Fruit fly (Drosophila melanogaster): ENCODE measurements around the gene CG1552.
A peak's percentile ranks its signal among the peaks of the same experiment; 100 is the strongest.
"Not testable (repeated sequence)": the region's sequence is repeated elsewhere in the genome, so short reads cannot be mapped to it uniquely, and the experiment has no call there.

Gene CG1552

DNA sequence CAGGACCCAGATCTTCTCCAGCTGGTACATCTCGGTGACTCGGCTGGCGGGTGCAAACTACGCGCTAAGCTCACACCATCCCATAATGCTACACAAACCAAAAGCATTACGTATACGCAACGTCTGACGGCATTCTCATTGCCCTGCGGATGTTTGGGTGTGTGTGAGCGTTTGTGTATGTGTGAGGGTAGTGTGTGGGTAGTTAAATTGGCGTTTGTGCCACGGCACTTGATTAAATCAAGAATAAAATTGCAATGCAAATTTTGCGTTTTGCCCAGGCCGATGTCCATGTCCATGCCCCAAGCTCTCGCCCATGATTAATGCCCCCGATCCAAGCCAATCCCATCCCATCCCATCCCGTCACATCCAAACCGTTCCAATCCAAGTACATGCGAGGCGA lies at the start of gene CG1552:
Gene CG1552 (minus strand): TSS at position 101 of the 400 bp plus-strand sequence.
- no peak for TF ChIP-seq noc (tag; optimal IDR thresholded peaks at IDR 0.05)

DNA sequence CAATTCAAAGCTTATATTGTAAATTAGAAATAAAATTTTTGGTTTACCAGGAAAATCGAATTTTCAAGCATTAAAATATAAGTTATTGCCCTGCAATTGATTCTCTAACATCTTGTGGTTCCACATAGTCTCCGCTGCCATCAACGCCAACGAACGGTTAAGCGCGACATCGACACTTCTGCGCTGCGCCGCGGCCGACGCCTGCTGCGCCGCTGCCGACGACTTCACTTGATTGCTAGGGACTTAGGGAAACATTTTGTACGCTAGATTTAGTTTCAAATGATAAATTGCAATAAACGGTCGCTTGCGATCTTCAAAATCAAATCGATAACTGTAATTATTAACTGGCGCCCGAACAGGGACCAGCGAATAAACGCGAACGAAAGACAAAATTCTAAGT lies 42.6 kb upstream of the CG1552 start, which contains the start of gene CG42249:
Gene CG42249 (plus strand): TSS at position 301 of the 400 bp plus-strand sequence.
- not testable (repeated sequence) for TF ChIP-seq noc (tag; optimal IDR thresholded peaks at IDR 0.05)

DNA sequence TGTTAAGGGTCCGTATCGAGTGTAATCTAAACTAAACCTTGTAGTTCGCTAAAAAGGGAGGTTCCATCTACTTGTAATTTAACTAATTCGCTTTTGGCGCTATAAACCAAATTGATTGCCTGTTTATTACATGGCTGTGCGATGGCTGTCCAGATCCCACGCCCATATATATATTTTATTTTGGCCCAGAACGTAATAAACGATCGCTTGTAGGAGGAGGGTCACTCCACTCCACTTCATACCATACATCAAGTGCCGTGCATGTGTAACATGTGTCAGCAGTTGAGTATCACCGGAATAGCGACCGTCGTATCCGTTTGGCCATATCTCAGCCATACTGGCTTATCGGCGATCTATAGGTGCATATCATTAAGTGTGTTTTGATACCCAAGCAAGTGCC lies 41.9 kb upstream of the CG1552 start:
- TF ChIP-seq noc (tag; optimal IDR thresholded peaks at IDR 0.05), result no peak

DNA sequence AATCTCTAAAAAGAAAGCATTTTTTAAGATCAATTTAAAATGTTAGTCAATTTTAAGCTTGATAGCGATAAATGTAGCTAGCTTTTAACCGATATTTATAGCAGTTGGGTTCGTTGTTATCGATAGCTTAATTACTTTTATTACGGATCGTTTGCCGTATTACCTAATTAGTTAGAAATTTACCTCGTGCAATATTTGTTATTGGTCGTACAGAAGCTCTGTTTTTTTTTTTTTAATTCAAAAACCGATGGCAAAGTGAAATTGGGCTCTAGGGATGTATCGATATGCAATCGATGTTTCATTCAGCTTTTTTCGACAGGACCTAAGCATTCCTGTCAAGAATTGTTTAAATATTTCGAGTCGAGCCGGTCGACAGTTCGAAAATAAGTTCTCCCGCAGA lies 38.8 kb upstream of the CG1552 start, which contains the start of gene CG2061:
Gene CG2061 (plus strand): TSS at position 292 of the 400 bp plus-strand sequence.
- no peak for TF ChIP-seq noc (tag; optimal IDR thresholded peaks at IDR 0.05)

DNA sequence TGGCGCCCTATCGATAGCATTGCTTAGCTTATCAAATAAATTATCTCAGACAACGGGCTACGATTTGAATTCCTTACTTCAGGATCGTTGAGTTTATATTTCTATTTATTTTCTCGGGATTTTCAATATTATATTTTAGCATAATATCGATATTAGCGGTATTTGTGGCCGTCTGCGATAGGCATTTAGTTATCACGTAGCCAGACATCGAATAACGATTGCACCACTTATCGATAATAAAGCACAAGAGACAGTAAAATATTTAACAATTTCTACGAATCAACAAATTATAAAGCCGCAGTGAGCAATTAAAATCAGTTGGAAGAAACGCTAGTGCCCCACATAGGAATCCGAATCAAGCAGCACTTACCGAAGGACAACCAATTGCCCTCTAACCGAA lies 36.8 kb upstream of the CG1552 start, which contains the start of gene CG2076:
Gene CG2076 (plus strand): TSS at position 50 of the 400 bp plus-strand sequence.
- TF ChIP-seq noc (tag; optimal IDR thresholded peaks at IDR 0.05), result no peak

DNA sequence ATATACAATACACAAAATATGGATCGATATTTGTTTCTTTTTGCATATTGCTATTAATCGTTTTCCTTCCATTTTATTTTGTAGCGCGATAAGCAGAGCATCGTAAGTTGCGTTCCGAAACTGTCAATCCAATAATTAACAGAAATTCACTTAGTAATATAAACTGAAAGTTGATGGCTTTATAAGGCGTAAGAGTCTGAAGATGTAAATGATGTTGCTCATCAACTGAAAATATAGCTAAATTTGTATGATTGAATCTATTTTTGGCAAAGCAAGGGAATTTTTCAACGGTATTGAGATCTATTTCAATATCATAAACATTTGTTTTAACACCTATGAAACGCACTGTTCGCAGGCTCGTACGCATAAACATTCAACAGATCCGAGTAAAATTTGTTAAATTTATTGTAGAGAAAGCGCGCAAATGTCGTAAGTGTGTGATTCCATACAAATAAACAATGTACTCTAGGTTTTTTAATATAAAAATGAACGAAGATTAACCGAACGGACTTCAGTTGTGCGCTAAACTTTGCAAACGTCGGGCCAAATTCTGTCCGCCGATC lies 35.5 kb upstream of the CG1552 start, which contains the start of gene Vago:
Gene Vago (plus strand): TSS at position 513 of the 563 bp plus-strand sequence.
- peak; percentile 33 for TF ChIP-seq noc (tag; optimal IDR thresholded peaks at IDR 0.05)

DNA sequence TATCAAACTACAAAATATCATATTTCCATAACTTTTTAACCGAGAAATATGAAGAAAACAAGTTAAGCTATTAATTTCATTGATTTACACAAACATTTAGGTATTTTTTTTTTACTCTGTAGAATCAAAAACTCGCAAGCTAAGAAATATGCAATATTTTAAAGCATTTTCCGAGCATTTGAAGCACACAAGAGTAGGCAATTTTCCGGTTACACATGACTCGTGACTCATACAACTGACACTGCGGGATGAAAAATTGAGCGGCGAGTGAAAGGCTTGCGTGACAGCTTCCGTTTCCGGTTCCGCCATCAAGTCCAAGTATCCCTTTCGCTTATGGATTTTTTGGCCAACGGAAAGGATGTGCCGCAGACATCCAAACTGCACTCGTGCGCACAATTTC lies 34.0 kb upstream of the CG1552 start:
- TF ChIP-seq noc (tag; optimal IDR thresholded peaks at IDR 0.05), result no peak

DNA sequence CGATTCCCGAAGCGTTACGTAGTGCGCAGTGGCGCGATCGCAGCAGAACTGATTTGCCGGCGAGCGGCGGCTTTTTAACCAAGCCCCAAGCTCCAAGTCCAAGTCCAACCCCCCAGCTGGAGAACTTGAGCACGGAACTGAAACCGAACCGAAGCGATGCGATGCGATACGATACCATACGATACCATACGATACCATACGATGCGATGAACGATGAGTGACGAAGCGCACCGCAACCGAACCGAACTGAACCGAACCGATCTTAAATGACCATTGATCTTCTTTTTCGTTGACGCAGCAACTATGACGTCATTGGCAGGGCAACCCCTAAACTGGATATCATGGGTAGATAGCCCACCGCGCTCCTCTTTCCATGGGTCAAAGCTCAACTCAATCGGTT lies 32.9 kb upstream of the CG1552 start, which contains the start of gene sev:
Gene sev (minus strand): TSS at position 50 of the 400 bp plus-strand sequence.
- no peak for TF ChIP-seq noc (tag; optimal IDR thresholded peaks at IDR 0.05)

DNA sequence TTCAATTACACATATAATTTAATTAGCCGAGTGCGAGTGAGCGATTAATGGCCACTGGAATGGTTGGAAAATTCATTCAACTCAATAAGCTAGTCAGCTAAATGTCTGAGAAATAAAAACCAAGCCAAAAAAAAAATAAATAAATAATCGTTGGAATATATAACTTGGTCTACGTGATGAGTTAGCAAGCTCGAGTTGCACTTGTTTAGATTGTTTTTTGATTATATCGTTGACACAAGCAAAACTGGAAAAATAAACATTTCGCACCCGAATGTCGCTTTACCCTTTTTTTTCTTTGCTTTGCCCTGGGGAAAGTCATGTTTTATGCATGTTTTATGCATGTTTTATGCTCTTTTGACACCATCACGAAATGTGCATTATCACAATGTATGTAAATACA lies 29.7 kb upstream of the CG1552 start:
- no peak for TF ChIP-seq noc (tag; optimal IDR thresholded peaks at IDR 0.05)

DNA sequence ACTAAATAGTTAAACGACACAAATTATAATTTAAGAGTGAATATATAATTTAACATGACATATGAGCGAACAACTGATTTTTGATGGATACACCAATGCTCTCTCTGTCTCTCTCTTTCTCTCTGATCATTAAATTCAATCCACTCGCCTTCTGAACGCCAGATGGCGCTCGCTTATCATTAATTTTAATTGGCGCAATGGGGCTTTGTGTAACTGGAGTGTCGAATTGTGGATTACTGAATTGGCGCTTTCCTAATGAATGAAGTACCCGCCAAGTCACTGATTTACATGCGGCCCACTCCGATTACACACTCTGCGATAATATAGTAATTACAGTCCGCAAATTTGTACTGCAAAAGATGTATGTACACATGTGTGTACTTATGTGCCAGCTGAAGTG lies 28.5 kb upstream of the CG1552 start:
- no peak for TF ChIP-seq noc (tag; optimal IDR thresholded peaks at IDR 0.05)

DNA sequence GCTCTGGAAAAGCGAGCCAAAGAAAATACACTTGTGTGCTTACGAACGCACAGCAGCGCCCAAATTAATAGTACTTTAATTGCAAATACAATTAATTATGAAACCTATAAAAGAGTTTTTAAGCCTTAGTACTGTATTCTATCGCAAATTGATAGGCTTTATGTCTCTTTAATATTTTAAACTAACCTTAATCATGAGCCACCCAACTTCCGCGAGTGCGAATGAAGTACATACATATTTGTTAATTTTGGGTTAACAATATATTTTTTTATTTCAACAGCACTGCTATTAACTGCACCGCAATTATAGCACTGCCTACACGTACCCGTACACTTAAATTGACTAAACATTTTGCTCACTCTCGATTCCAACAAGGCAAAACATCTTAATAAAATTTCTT lies 27.9 kb upstream of the CG1552 start:
- no peak for TF ChIP-seq noc (tag; optimal IDR thresholded peaks at IDR 0.05)

DNA sequence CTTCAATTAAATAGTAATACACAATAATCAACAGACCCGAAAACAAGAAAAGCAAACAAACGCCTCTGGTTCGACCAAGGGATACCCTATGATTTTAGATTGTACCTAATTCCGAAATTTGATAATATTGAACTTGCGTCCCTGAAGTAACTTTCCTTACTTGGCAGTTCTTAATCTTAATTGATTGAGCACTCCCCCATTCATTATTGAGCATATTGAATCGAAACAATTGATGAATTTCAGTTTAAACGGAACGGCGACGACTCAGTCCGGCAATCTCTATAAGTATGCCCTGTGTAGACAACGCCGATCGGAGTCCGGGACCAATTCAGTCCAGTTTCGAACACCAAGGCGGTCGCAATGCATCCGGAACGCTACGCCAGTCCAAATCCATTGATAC lies 12.9 kb upstream of the CG1552 start, which contains the start of gene CG15203:
Gene CG15203 (plus strand): TSS at position 301 of the 400 bp plus-strand sequence.
- no peak for TF ChIP-seq noc (tag; optimal IDR thresholded peaks at IDR 0.05)

DNA sequence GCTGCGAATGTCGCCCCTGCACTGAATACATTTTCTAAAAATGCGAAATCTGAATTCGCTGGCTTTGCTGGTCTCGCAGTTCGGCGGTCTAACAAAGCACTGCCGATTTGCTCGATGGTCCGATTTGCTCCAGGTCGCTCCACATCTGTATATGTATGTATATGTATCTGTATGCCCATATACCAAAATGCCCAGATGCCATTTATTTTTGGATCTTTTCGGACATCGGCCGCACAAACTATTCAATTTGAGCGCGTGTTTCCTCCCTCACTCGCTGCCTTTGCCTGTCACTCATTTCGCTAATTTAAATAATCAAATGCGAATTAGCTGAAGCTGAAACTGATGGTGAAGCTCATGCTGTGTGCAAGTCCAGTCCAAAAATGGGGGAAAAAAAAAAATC lies 9.7 kb upstream of the CG1552 start, which contains the start of gene CG1537:
Gene CG1537 (minus strand): TSS at position 101 of the 400 bp plus-strand sequence.
- no peak for TF ChIP-seq noc (tag; optimal IDR thresholded peaks at IDR 0.05)

DNA sequence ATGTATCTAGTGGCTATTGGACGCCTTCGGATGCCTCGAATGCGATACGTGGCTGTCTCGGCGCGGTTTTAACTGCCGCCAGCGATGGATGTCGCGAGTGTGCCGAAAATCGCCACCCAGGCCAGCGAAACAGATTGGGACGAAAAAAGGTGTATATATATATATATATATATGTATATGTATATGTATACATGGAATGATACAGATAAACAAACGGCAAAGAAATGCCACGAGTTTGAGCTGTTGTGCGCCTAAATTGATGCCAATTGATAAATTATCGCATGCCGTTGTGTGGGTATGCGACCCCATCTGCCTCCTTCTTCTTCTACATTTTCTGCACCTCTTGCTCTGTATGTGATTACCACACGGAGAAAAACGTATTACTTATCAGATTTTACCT lies 6.2 kb upstream of the CG1552 start, which contains the start of gene CG1545:
Gene CG1545 (minus strand): TSS at position 101 of the 400 bp plus-strand sequence.
- no peak for TF ChIP-seq noc (tag; optimal IDR thresholded peaks at IDR 0.05)

DNA sequence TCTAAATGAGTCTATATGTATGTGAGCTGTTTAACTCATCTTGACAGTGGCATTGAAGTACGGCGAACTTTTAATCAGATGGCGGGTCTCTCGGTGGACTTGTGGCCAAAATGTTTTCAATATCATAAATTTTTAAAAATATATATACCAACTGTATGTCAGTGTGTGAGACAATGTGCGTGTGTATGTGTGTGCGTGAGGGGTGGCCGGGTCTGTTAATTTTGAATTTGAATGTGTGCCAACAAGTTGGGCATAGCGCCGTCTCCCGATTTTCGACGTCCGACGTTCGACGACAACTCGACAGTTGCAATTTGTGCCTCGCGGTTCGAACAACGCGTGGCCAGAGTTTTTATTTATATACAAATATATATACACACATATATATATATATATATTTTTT lies 8.9 kb downstream of the CG1552 start, which contains the start of gene SmydA-4:
Gene SmydA-4 (plus strand): TSS at position 301 of the 400 bp plus-strand sequence.
- no peak for TF ChIP-seq noc (tag; optimal IDR thresholded peaks at IDR 0.05)

DNA sequence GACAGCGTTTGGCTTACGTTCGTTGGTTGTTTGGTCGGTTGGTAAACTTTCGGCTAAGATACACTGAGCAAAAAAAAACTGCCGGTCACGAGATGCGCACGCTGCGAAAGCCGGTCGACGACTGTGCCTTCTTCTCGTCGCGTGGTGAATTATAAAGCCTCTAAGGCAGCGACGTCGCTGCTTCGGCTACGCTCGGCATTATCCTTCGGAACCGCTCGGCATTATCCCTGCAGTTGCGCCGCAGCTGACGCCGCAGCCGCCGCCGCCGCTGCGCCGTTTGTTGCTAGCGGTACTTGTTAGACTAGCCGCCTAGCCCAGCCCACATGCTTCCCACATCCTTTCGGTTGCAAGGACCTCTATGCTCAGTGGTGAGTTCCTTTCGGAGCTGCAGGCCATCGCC lies 13.6 kb downstream of the CG1552 start, which contains the start of gene vex:
Gene vex (minus strand): TSS at position 114 of the 400 bp plus-strand sequence.
- TF ChIP-seq noc (tag; optimal IDR thresholded peaks at IDR 0.05), result no peak
